Fruit fly (Drosophila melanogaster): ENCODE results near the gene eRF1.
A peak's percentile ranks its signal among the peaks of the same experiment; 100 is the strongest.

Gene eRF1

DNA sequence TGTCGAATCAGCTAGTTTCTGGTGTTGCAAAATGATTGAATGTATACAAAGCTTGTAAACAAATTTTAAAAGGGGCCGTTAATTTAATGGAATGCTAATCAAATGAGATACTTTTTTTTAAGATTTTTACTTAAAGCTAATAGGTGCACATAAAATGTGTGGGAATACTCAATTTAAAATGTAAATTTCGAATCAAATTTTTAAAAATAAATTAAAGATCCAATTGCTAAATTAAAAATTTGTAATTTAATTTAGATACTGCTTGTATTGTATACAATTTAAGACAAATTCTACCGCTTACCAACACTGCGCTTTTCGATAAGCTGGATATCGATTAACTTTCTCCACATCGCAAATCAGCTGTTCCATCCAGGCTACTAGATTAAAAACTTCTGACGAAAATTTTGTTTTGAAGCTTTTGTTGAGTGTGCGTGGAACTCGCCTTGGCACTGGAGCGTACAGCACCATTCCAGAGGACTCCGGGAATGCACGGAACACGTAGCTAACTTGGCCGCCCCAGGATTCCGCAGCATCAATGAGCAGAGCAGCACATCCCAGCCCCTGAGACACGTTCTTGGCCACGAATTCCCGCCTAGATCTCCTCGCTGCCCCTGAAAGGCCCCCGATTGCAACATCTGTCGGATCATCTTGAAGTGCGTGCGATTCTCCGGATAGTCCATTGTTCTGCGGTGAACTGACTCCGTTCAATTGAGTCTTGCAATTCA, 36.1 kb downstream of the eRF1 start, which contains the start of the genes CG5498 and fbl (continued):
- TF ChIP-seq CG17186 (GFP tag; optimal IDR thresholded peaks at IDR 0.05) (no peak), CG7745 (tag; optimal IDR thresholded peaks at IDR 0.05) (peak; percentile 45), twi (tag; optimal IDR thresholded peaks at IDR 0.05) (peak; percentile 19), jing (GFP tag; optimal IDR thresholded peaks at IDR 0.05) (no peak), Sox100B (GFP tag; optimal IDR thresholded peaks at IDR 0.05) (peak; percentile 73), Mad (GFP tag; optimal IDR thresholded peaks at IDR 0.05) (peak; percentile 40), GATAe (GFP tag; conservative IDR thresholded peaks at IDR 0.05) (no peak), CG4730 (GFP tag; IDR thresholded peaks at IDR 0.05) (no peak), CG14667 (GFP tag; IDR thresholded peaks at IDR 0.05) (no peak), dmrt11E (tag; optimal IDR thresholded peaks at IDR 0.05) (peak; percentile 61), CG30431 (GFP tag; optimal IDR thresholded peaks at IDR 0.05) (no peak), cas (GFP tag; IDR thresholded peaks at IDR 0.05) (no peak), CG16779 (GFP tag; IDR thresholded peaks at IDR 0.05) (no peak), CG10431 (GFP tag; optimal IDR thresholded peaks at IDR 0.05) (peak; percentile 43), ewg (GFP tag; optimal IDR thresholded peaks at IDR 0.05) (peak; percentile 29), toy (GFP tag; IDR thresholded peaks at IDR 0.05) (no peak), CG8765 (GFP tag; IDR thresholded peaks at IDR 0.05) (no peak), CG14050 (GFP tag; IDR thresholded peaks at IDR 0.05) (no peak), cg (GFP tag; optimal IDR thresholded peaks at IDR 0.05) (no peak), CG15269 (tag; optimal IDR thresholded peaks at IDR 0.05) (peak; percentile 60), CG2120 (GFP tag; optimal IDR thresholded peaks at IDR 0.05) (peak; percentile 84), CG32767 (GFP tag; IDR thresholded peaks at IDR 0.05) (no peak), ERR (GFP tag; optimal IDR thresholded peaks at IDR 0.05) (peak; percentile 40), Atf6 (GFP tag; IDR thresholded peaks at IDR 0.05) (peak; percentile 52; the same call in 1 of the 2 replicates), Bgb (GFP tag; IDR thresholded peaks at IDR 0.05; ENCODE audit: partially characterized antibody) (no peak), B-H1 (GFP tag; IDR thresholded peaks at IDR 0.05) (no peak; the same call in 2 of the 3 replicates), trem (tag; optimal IDR thresholded peaks at IDR 0.05) (peak; percentile 83), bbx (GFP tag; IDR thresholded peaks at IDR 0.05; ENCODE audit: partially characterized antibody) (no peak), Side (GFP tag; optimal IDR thresholded peaks at IDR 0.05) (peak; percentile 18), Stat92E (GFP tag; optimal IDR thresholded peaks at IDR 0.05) (no peak), scrt (GFP tag; optimal IDR thresholded peaks at IDR 0.05) (peak; percentile 49), ranshi (GFP tag; IDR thresholded peaks at IDR 0.05) (peak; percentile 29; the same call in 1 of the 2 replicates), btn (GFP tag; optimal IDR thresholded peaks at IDR 0.05) (no peak), Nf-YC (tag; optimal IDR thresholded peaks at IDR 0.05) (peak; percentile 68), z (GFP tag; IDR thresholded peaks at IDR 0.05) (no peak), mirr (GFP tag; optimal IDR thresholded peaks at IDR 0.05) (peak; percentile 6), NFAT (GFP tag; IDR thresholded peaks at IDR 0.05) (peak; percentile 38; the same call in 1 of the 2 replicates), unc-4 (GFP tag; IDR thresholded peaks at IDR 0.05; ENCODE audit: partially characterized antibody) (peak; percentile 62), CG6689 (GFP tag; IDR thresholded peaks at IDR 0.05) (peak; percentile 50), Lpt (GFP tag; optimal IDR thresholded peaks at IDR 0.05) (no peak), CG12104 (GFP tag; optimal IDR thresholded peaks at IDR 0.05) (peak; percentile 66), MTF-1 (GFP tag; optimal IDR thresholded peaks at IDR 0.05; ENCODE audit: borderline replicate concordance) (no peak), wdn (GFP tag; IDR thresholded peaks at IDR 0.05) (no peak), usp (GFP tag; optimal IDR thresholded peaks at IDR 0.05) (no peak), lilli (GFP tag; optimal IDR thresholded peaks at IDR 0.05) (peak; percentile 83), disco-r (GFP tag; optimal IDR thresholded peaks at IDR 0.05) (no peak), CG7357 (GFP tag; IDR thresholded peaks at IDR 0.05) (no peak), D19B (GFP tag; optimal IDR thresholded peaks at IDR 0.05) (peak; percentile 35), tna (GFP tag; IDR thresholded peaks at IDR 0.05; ENCODE audit: partially characterized antibody) (0 out of 2 replicates have a peak, but pooled peaks have one; percentile 42), CG11504 (tag; optimal IDR thresholded peaks at IDR 0.05) (peak; percentile 99)

All from whole organism, embryonic.